Worm (Caenorhabditis elegans) whole organism, L1 larva: ENCODE measurements around the gene ZK1236.9.

ENCODE experiments used
- C16A3.4 ChIP-seq: fragments of 150-350 bp; optimal IDR thresholded peaks from 2 replicates; lab custom pipeline; 2014; ENCODE audit warnings: missing biosample characterization, missing genetic modification characterization
- C34B4.2 ChIP-seq: sonication (generic microtip); optimal IDR thresholded peaks from 2 replicates; lab custom pipeline; 2017; ENCODE audit warnings: mild to moderate bottlenecking, missing genetic modification characterization, missing compliant biosample characterization
- F16B12.6 ChIP-seq: fragments of 150-350 bp; optimal IDR thresholded peaks from 2 replicates; lab custom pipeline; 2014; ENCODE audit warnings: missing biosample characterization, missing genetic modification characterization
- Y116A8C.19 ChIP-seq: sonication (generic microtip); optimal IDR thresholded peaks from 2 replicates; lab custom pipeline; 2016; ENCODE audit warnings: missing compliant biosample characterization, missing genetic modification characterization, borderline replicate concordance
- aha-1 ChIP-seq: fragments of 150-350 bp; optimal IDR thresholded peaks from 2 replicates; lab custom pipeline; 2014; ENCODE audit warnings: missing biosample characterization, missing genetic modification characterization
- blmp-1 ChIP-seq: fragments of 150-350 bp; optimal IDR thresholded peaks from 2 replicates; lab custom pipeline; 2014; ENCODE audit warnings: missing biosample characterization, missing genetic modification characterization
- ceh-8 ChIP-seq: fragments of 200-800 bp; sonication (Bioruptor generic); optimal IDR thresholded peaks from 2 replicates; lab custom pipeline; 2018; ENCODE audit warnings: mild to moderate bottlenecking, missing genetic modification characterization, moderate library complexity, missing compliant biosample characterization
- ceh-82 ChIP-seq, 3 experiments: fragments of 150-350 bp in 1 of 3; sonication (generic microtip) in 2 of 3; optimal IDR thresholded peaks; 2 replicates each; lab custom pipeline; 2014 to 2017; ENCODE audit warnings: missing biosample characterization in 3 of 3, missing genetic modification characterization in 3 of 3
- ceh-90 ChIP-seq: sonication (generic microtip); optimal IDR thresholded peaks from 2 replicates; lab custom pipeline; 2016; ENCODE audit warnings: missing genetic modification characterization, missing compliant biosample characterization
- ces-1 ChIP-seq: fragments of 150-350 bp; optimal IDR thresholded peaks from 2 replicates; lab custom pipeline; 2014; ENCODE audit warnings: missing biosample characterization, missing genetic modification reagents, missing genetic modification characterization
- dsc-1 ChIP-seq: sonication (generic microtip); optimal IDR thresholded peaks from 2 replicates; lab custom pipeline; 2016; ENCODE audit warnings: mild to moderate bottlenecking, missing genetic modification characterization, missing compliant biosample characterization
- efl-1 ChIP-seq, 4 experiments: fragments of 150-350 bp; optimal IDR thresholded peaks in 3 of 4; peaks in 1 of 4; 1 replicate in 1 of 4; 2 replicates in 3 of 4; lab custom pipeline; 2014; ENCODE audit warnings: missing biosample characterization in 2 of 4, missing genetic modification characterization in 2 of 4, missing genetic modification reagents in 2 of 4
- elt-2 ChIP-seq: sonication (generic microtip); optimal IDR thresholded peaks from 2 replicates; lab custom pipeline; 2016; ENCODE audit warnings: missing genetic modification characterization, mild to moderate bottlenecking, inconsistent platforms, missing compliant biosample characterization, missing genetic modification reagents
- elt-3 ChIP-seq, 6 experiments: fragments of 150-350 bp in 1 of 6; sonication (generic microtip); optimal IDR thresholded peaks; 2 replicates each; lab custom pipeline; 2017 to 2018; ENCODE audit warnings: missing biosample characterization in 6 of 6, missing genetic modification characterization in 6 of 6, inconsistent platforms in 1 of 6
- fkh-10 ChIP-seq: sonication (generic microtip); optimal IDR thresholded peaks from 2 replicates; lab custom pipeline; 2017; ENCODE audit warnings: missing biosample characterization, missing genetic modification reagents, missing genetic modification characterization
- fkh-4 ChIP-seq: sonication (generic microtip); optimal IDR thresholded peaks from 2 replicates; lab custom pipeline; 2016; ENCODE audit warnings: missing compliant biosample characterization, missing genetic modification characterization, borderline replicate concordance
- hlh-17 ChIP-seq: fragments of 200-800 bp; sonication (Bioruptor generic); optimal IDR thresholded peaks from 2 replicates; lab custom pipeline; 2018; ENCODE audit warnings: missing genetic modification characterization, mild to moderate bottlenecking, missing compliant biosample characterization, moderate library complexity, borderline replicate concordance
- isw-1 ChIP-seq: fragments of 200-800 bp; sonication (Bioruptor generic); IDR thresholded peaks from 2 replicates; pipeline ENCODE4 v1.3.6; 2022; ENCODE audit warnings: missing genetic modification characterization, missing compliant biosample characterization
- lin-13 ChIP-seq: fragments of 150-350 bp; optimal IDR thresholded peaks from 2 replicates; lab custom pipeline; 2014; ENCODE audit warnings: missing biosample characterization, missing genetic modification reagents, missing genetic modification characterization
- lin-14 ChIP-seq: fragments of 200-800 bp; sonication (Bioruptor generic); optimal IDR thresholded peaks from 2 replicates; lab custom pipeline; 2018; ENCODE audit warnings: mild to moderate bottlenecking, missing genetic modification characterization, moderate library complexity, missing compliant biosample characterization
- lin-15B ChIP-seq: fragments of 150-350 bp; sonication (generic microtip); optimal IDR thresholded peaks from 3 replicates; lab custom pipeline; 2014; ENCODE audit warnings: missing biosample characterization, missing genetic modification characterization
- lin-35 ChIP-seq, 2 experiments: fragments of 150-350 bp; optimal IDR thresholded peaks; 2 replicates each; lab custom pipeline; 2014; ENCODE audit warnings: missing biosample characterization in 2 of 2, missing genetic modification characterization in 2 of 2, missing genetic modification reagents in 2 of 2
- lin-39 ChIP-seq: fragments of 150-350 bp; optimal IDR thresholded peaks from 2 replicates; lab custom pipeline; 2014; ENCODE audit warnings: missing biosample characterization, missing genetic modification reagents, missing genetic modification characterization
- lir-3 ChIP-seq: sonication (generic microtip); optimal IDR thresholded peaks from 2 replicates; lab custom pipeline; 2016; ENCODE audit warnings: mild to moderate bottlenecking, missing genetic modification characterization, moderate library complexity, missing compliant biosample characterization; ENCODE audit not compliant: poor library complexity
- lsy-2 ChIP-seq, 2 experiments: fragments of 150-350 bp; optimal IDR thresholded peaks; 2 replicates each; lab custom pipeline; 2014; ENCODE audit warnings: missing biosample characterization in 2 of 2, missing genetic modification characterization in 2 of 2
- mab-9 ChIP-seq: fragments of 200-800 bp; sonication (Bioruptor generic); IDR thresholded peaks from 2 replicates; pipeline ENCODE4 v1.3.6; 2022; ENCODE audit warnings: missing genetic modification reagents, missing genetic modification characterization, missing compliant biosample characterization
- mdl-1 ChIP-seq, 2 experiments: fragments of 150-350 bp; optimal IDR thresholded peaks; 2 replicates each; lab custom pipeline; 2014 to 2017; ENCODE audit warnings: missing biosample characterization in 2 of 2, missing genetic modification characterization in 2 of 2, inconsistent platforms in 1 of 2
- mep-1 ChIP-seq: fragments of 150-350 bp; optimal IDR thresholded peaks from 2 replicates; lab custom pipeline; 2014; ENCODE audit warnings: missing biosample characterization, missing genetic modification characterization
- nhr-12 ChIP-seq: sonication (generic microtip); optimal IDR thresholded peaks from 2 replicates; lab custom pipeline; 2017; ENCODE audit warnings: missing biosample characterization, missing genetic modification characterization
- nhr-19 ChIP-seq: fragments of 200-800 bp; sonication (Bioruptor generic); conservative IDR thresholded peaks from 2 replicates; pipeline ENCODE4 v1.3.6; 2022; ENCODE audit warnings: missing genetic modification characterization, missing compliant biosample characterization
- nhr-77 ChIP-seq: fragments of 150-350 bp; optimal IDR thresholded peaks from 2 replicates; lab custom pipeline; 2014; ENCODE audit warnings: missing biosample characterization, missing genetic modification characterization
- pqm-1 ChIP-seq: sonication (generic microtip); optimal IDR thresholded peaks from 3 replicates; lab custom pipeline; 2017; ENCODE audit warnings: missing biosample characterization, missing genetic modification characterization
- snu-23 ChIP-seq: sonication (generic microtip); optimal IDR thresholded peaks from 2 replicates; lab custom pipeline; 2016; ENCODE audit warnings: missing genetic modification characterization, missing compliant biosample characterization
- sox-4 ChIP-seq: sonication (generic microtip); optimal IDR thresholded peaks from 2 replicates; lab custom pipeline; 2016; ENCODE audit warnings: missing genetic modification characterization, missing compliant biosample characterization
- sptf-1 ChIP-seq: fragments of 150-350 bp; optimal IDR thresholded peaks from 2 replicates; lab custom pipeline; 2014; ENCODE audit warnings: missing biosample characterization, missing genetic modification characterization
- sup-37 ChIP-seq: fragments of 200-800 bp; sonication (Bioruptor generic); optimal IDR thresholded peaks from 2 replicates; lab custom pipeline; 2018; ENCODE audit warnings: mild to moderate bottlenecking, missing genetic modification characterization, missing compliant biosample characterization
- tbx-2 ChIP-seq: sonication (generic microtip); optimal IDR thresholded peaks from 2 replicates; lab custom pipeline; 2016; ENCODE audit warnings: missing genetic modification characterization, missing compliant biosample characterization
- unc-130 ChIP-seq: fragments of 150-350 bp; optimal IDR thresholded peaks from 2 replicates; lab custom pipeline; 2017; ENCODE audit warnings: missing biosample characterization, missing genetic modification characterization, inconsistent platforms
- unc-62 ChIP-seq: fragments of 150-350 bp; optimal IDR thresholded peaks from 2 replicates; lab custom pipeline; 2014; ENCODE audit warnings: missing biosample characterization, missing genetic modification reagents, missing genetic modification characterization
- vab-15 ChIP-seq: sonication (generic microtip); optimal IDR thresholded peaks from 2 replicates; lab custom pipeline; 2017; ENCODE audit warnings: missing genotype, mild to moderate bottlenecking, missing genetic modification characterization, missing compliant biosample characterization
- zag-1 ChIP-seq: fragments of 150-350 bp; optimal IDR thresholded peaks from 2 replicates; lab custom pipeline; 2014; ENCODE audit warnings: missing biosample characterization, missing genetic modification characterization
- zip-4 ChIP-seq: fragments of 200-800 bp; sonication (Bioruptor generic); optimal IDR thresholded peaks from 2 replicates; lab custom pipeline; 2018; ENCODE audit warnings: mild to moderate bottlenecking, missing genetic modification characterization, moderate library complexity, missing compliant biosample characterization
- ztf-11 ChIP-seq, 2 experiments: sonication (generic microtip); optimal IDR thresholded peaks; 2 replicates each; lab custom pipeline; 2016 to 2017; ENCODE audit warnings: missing genetic modification characterization in 2 of 2, missing biosample characterization in 1 of 2, missing compliant biosample characterization in 1 of 2
- ztf-4 ChIP-seq: fragments of 150-350 bp; optimal IDR thresholded peaks from 2 replicates; lab custom pipeline; 2014; ENCODE audit warnings: missing biosample characterization, missing genetic modification characterization

The ZK1236.9 gene

ce11 chrIII:8446940-8447403 lies 12.0 kb upstream of the ZK1236.9 start, which contains the start of gene rpn-3 (continued):
- TF ChIP-seq fkh-4 (tag; lab: Kevin White, UChicago) (peak; percentile 64), tbx-2 (peak; percentile 96), lin-13 (GFP tag; lab: Kevin White, UChicago) (peak; percentile 94), lir-3 (tag; lab: Kevin White, UChicago) (peak; percentile 82), lsy-2 (tag; optimal IDR thresholded peaks at IDR 0.05; lab: Kevin White, UChicago) (peak; percentile 97), mep-1 (tag; lab: Kevin White, UChicago) (peak; percentile 99), unc-130 (tag; lab: Kevin White, UChicago) (peak; percentile 98), pqm-1 (tag; lab: Kevin White, UChicago) (peak; percentile 53), vab-15 (tag; lab: Kevin White, UChicago) (peak; percentile 43), ztf-4 (tag; lab: Kevin White, UChicago) (peak; percentile 98), C16A3.4 (tag; lab: Kevin White, UChicago) (peak; percentile 99), C34B4.2 (tag; lab: Kevin White, UChicago) (no peak), ztf-11 (tag; optimal IDR thresholded peaks at IDR 0.05; lab: Kevin White, UChicago) (peak in 1 of 2 experiments; percentile 90), zip-4 (GFP tag; lab: Kevin White, UChicago) (peak; percentile 89), ceh-82 (tag; optimal IDR thresholded peaks at IDR 0.05; lab: Kevin White, UChicago) (peak; percentile 97 to 99 (median 98)), ces-1 (GFP tag; lab: Kevin White, UChicago) (no peak), hlh-17 (GFP tag; lab: Kevin White, UChicago) (no peak), mab-9 (peak; percentile 96), lin-14 (GFP tag; lab: Kevin White, UChicago) (peak; percentile 98), lin-35 (GFP tag; optimal IDR thresholded peaks at IDR 0.05; lab: Kevin White, UChicago) (peak; percentile 93), blmp-1 (peak; percentile 85), F16B12.6 (peak; percentile 23), ceh-90 (tag; lab: Kevin White, UChicago) (peak; percentile 61), sptf-1 (tag; lab: Kevin White, UChicago) (no peak), fkh-10 (GFP tag; lab: Kevin White, UChicago) (peak; percentile 89), elt-3 (tag; optimal IDR thresholded peaks at IDR 0.05; lab: Kevin White, UChicago) (peak in 5 of 6 experiments; percentile 27 to 95 (median 90)), lin-15B (tag; lab: Kevin White, UChicago) (peak; percentile 96), nhr-12 (no peak), ceh-8 (GFP tag; lab: Kevin White, UChicago) (peak; percentile 85), nhr-19 (peak; percentile 97), sup-37 (peak; percentile 83), zag-1 (tag; lab: Kevin White, UChicago) (peak; percentile 63), aha-1 (tag; lab: Kevin White, UChicago) (peak; percentile 71), efl-1 (optimal IDR thresholded peaks at IDR 0.05; lab: Kevin White, UChicago) (peak; percentile 93 to 95), efl-1 (GFP tag; optimal IDR thresholded peaks at IDR 0.05 in 1 of 2; lab: Kevin White, UChicago) (peak; percentile 87 to 98)
- TF ChIP-seq, all 84 proteins: peak for 69

ce11 chrIII:8446534-8446933 lies 11.6 kb upstream of the ZK1236.9 start, which contains the start of gene hsp-110:
Gene hsp-110, minus strand, starts transcription at chrIII:8446909.
- TF ChIP-seq snu-23 (GFP tag; lab: Kevin White, UChicago), result no peak
- no peak for TF ChIP-seq isw-1 (GFP tag; lab: Robert Waterston, UW)
- no peak for TF ChIP-seq lin-39
- TF ChIP-seq Y116A8C.19 (tag; lab: Kevin White, UChicago), result no peak
- no peak for TF ChIP-seq dsc-1 (tag; lab: Kevin White, UChicago)
- TF ChIP-seq elt-2 (tag; lab: Kevin White, UChicago), result no peak
- TF ChIP-seq nhr-77 (tag; lab: Kevin White, UChicago), result no peak
- no peak for TF ChIP-seq lin-35 (GFP tag; optimal IDR thresholded peaks at IDR 0.05; lab: Kevin White, UChicago)
- TF ChIP-seq elt-3 (tag; optimal IDR thresholded peaks at IDR 0.05; lab: Kevin White, UChicago), result no peak
- TF ChIP-seq unc-62 (GFP tag; lab: Kevin White, UChicago), result no peak
- no peak for TF ChIP-seq zip-4 (GFP tag; lab: Kevin White, UChicago)
- no peak for TF ChIP-seq efl-1 (optimal IDR thresholded peaks at IDR 0.05; lab: Kevin White, UChicago)
- no peak for TF ChIP-seq efl-1 (GFP tag; optimal IDR thresholded peaks at IDR 0.05 in 1 of 2; lab: Kevin White, UChicago)
- TF ChIP-seq mdl-1 (tag; optimal IDR thresholded peaks at IDR 0.05; lab: Kevin White, UChicago), result no peak
- TF ChIP-seq ztf-4 (tag; lab: Kevin White, UChicago), result no peak
- TF ChIP-seq sox-4 (tag; lab: Kevin White, UChicago), result no peak
